Worm (Caenorhabditis elegans) whole organism, L1 larva: ENCODE data around the gene tmc-1.

Source experiments
- C16A3.4 ChIP-seq: fragments of 150-350 bp; optimal IDR thresholded peaks from 2 replicates; lab custom pipeline; 2014; ENCODE audit warnings: missing biosample characterization, missing genetic modification characterization
- C34B4.2 ChIP-seq: sonication (generic microtip); optimal IDR thresholded peaks from 2 replicates; lab custom pipeline; 2017; ENCODE audit warnings: mild to moderate bottlenecking, missing genetic modification characterization, missing compliant biosample characterization
- aha-1 ChIP-seq: fragments of 150-350 bp; optimal IDR thresholded peaks from 2 replicates; lab custom pipeline; 2014; ENCODE audit warnings: missing biosample characterization, missing genetic modification characterization
- aly-2 ChIP-seq: fragments of 150-350 bp; optimal IDR thresholded peaks from 2 replicates; lab custom pipeline; 2014; ENCODE audit warnings: missing biosample characterization, missing genetic modification characterization
- blmp-1 ChIP-seq: fragments of 150-350 bp; optimal IDR thresholded peaks from 2 replicates; lab custom pipeline; 2014; ENCODE audit warnings: missing biosample characterization, missing genetic modification characterization
- ceh-8 ChIP-seq: fragments of 200-800 bp; sonication (Bioruptor generic); optimal IDR thresholded peaks from 2 replicates; lab custom pipeline; 2018; ENCODE audit warnings: mild to moderate bottlenecking, missing genetic modification characterization, moderate library complexity, missing compliant biosample characterization
- ceh-82 ChIP-seq, 3 experiments: fragments of 150-350 bp in 1 of 3; sonication (generic microtip) in 2 of 3; optimal IDR thresholded peaks; 2 replicates each; lab custom pipeline; 2014 to 2017; ENCODE audit warnings: missing biosample characterization in 3 of 3, missing genetic modification characterization in 3 of 3
- ceh-88 ChIP-seq: fragments of 200-800 bp; sonication (Bioruptor generic); IDR thresholded peaks from 2 replicates; pipeline ENCODE4 v1.3.6; 2022; ENCODE audit warnings: missing genetic modification characterization, missing compliant biosample characterization
- ceh-90 ChIP-seq: sonication (generic microtip); optimal IDR thresholded peaks from 2 replicates; lab custom pipeline; 2016; ENCODE audit warnings: missing genetic modification characterization, missing compliant biosample characterization
- dpl-1 ChIP-seq, 3 experiments: fragments of 150-350 bp in 2 of 3; sonication (generic microtip) in 1 of 3; optimal IDR thresholded peaks; 2 replicates each; lab custom pipeline; 2014 to 2017; ENCODE audit warnings: missing biosample characterization in 3 of 3, missing genetic modification characterization in 3 of 3, missing genetic modification reagents in 3 of 3
- egl-13 ChIP-seq: sonication (generic microtip); optimal IDR thresholded peaks from 2 replicates; lab custom pipeline; 2016; ENCODE audit warnings: missing genotype, missing genetic modification reagents, missing genetic modification characterization, missing compliant biosample characterization
- elt-2 ChIP-seq: sonication (generic microtip); optimal IDR thresholded peaks from 2 replicates; lab custom pipeline; 2016; ENCODE audit warnings: missing genetic modification characterization, mild to moderate bottlenecking, inconsistent platforms, missing compliant biosample characterization, missing genetic modification reagents
- ets-5 ChIP-seq: fragments of 200-800 bp; sonication (Bioruptor generic); IDR thresholded peaks from 2 replicates; pipeline ENCODE4 v1.3.6; 2022; ENCODE audit warnings: missing genetic modification characterization, missing compliant biosample characterization
- fkh-4 ChIP-seq: sonication (generic microtip); optimal IDR thresholded peaks from 2 replicates; lab custom pipeline; 2016; ENCODE audit warnings: missing compliant biosample characterization, missing genetic modification characterization, borderline replicate concordance
- fkh-8 ChIP-seq: sonication (generic microtip); optimal IDR thresholded peaks from 2 replicates; lab custom pipeline; 2016; ENCODE audit warnings: mild to moderate bottlenecking, missing genetic modification characterization, missing compliant biosample characterization
- fos-1 ChIP-seq: fragments of 150-350 bp; optimal IDR thresholded peaks from 2 replicates; lab custom pipeline; 2014; ENCODE audit warnings: missing biosample characterization, missing genetic modification characterization
- grh-1 ChIP-seq: fragments of 200-800 bp; sonication (Bioruptor generic); IDR thresholded peaks from 2 replicates; pipeline ENCODE4 v1.3.6; 2022; ENCODE audit warnings: missing genetic modification reagents, missing genetic modification characterization, missing compliant biosample characterization
- hlh-4 ChIP-seq: sonication (generic microtip); optimal IDR thresholded peaks from 2 replicates; lab custom pipeline; 2016; ENCODE audit warnings: mild to moderate bottlenecking, missing genetic modification characterization, missing compliant biosample characterization
- irx-1 ChIP-seq: sonication (generic microtip); optimal IDR thresholded peaks from 2 replicates; lab custom pipeline; 2016; ENCODE audit warnings: missing genetic modification characterization, missing compliant biosample characterization
- isw-1 ChIP-seq: fragments of 200-800 bp; sonication (Bioruptor generic); IDR thresholded peaks from 2 replicates; pipeline ENCODE4 v1.3.6; 2022; ENCODE audit warnings: missing genetic modification characterization, missing compliant biosample characterization
- jun-1 ChIP-seq: fragments of 150-350 bp; optimal IDR thresholded peaks from 2 replicates; lab custom pipeline; 2014; ENCODE audit warnings: missing biosample characterization, missing genetic modification reagents, missing genetic modification characterization
- lin-14 ChIP-seq: fragments of 200-800 bp; sonication (Bioruptor generic); optimal IDR thresholded peaks from 2 replicates; lab custom pipeline; 2018; ENCODE audit warnings: mild to moderate bottlenecking, missing genetic modification characterization, moderate library complexity, missing compliant biosample characterization
- lin-15B ChIP-seq: fragments of 150-350 bp; sonication (generic microtip); optimal IDR thresholded peaks from 3 replicates; lab custom pipeline; 2014; ENCODE audit warnings: missing biosample characterization, missing genetic modification characterization
- lin-35 ChIP-seq, 2 experiments: fragments of 150-350 bp; optimal IDR thresholded peaks; 2 replicates each; lab custom pipeline; 2014; ENCODE audit warnings: missing biosample characterization in 2 of 2, missing genetic modification characterization in 2 of 2, missing genetic modification reagents in 2 of 2
- lin-39 ChIP-seq: fragments of 150-350 bp; optimal IDR thresholded peaks from 2 replicates; lab custom pipeline; 2014; ENCODE audit warnings: missing biosample characterization, missing genetic modification reagents, missing genetic modification characterization
- lsy-2 ChIP-seq, 2 experiments: fragments of 150-350 bp; optimal IDR thresholded peaks; 2 replicates each; lab custom pipeline; 2014; ENCODE audit warnings: missing biosample characterization in 2 of 2, missing genetic modification characterization in 2 of 2
- mab-9 ChIP-seq: fragments of 200-800 bp; sonication (Bioruptor generic); IDR thresholded peaks from 2 replicates; pipeline ENCODE4 v1.3.6; 2022; ENCODE audit warnings: missing genetic modification reagents, missing genetic modification characterization, missing compliant biosample characterization
- mdl-1 ChIP-seq, 2 experiments: fragments of 150-350 bp; optimal IDR thresholded peaks; 2 replicates each; lab custom pipeline; 2014 to 2017; ENCODE audit warnings: missing biosample characterization in 2 of 2, missing genetic modification characterization in 2 of 2, inconsistent platforms in 1 of 2
- mep-1 ChIP-seq: fragments of 150-350 bp; optimal IDR thresholded peaks from 2 replicates; lab custom pipeline; 2014; ENCODE audit warnings: missing biosample characterization, missing genetic modification characterization
- nhr-12 ChIP-seq: sonication (generic microtip); optimal IDR thresholded peaks from 2 replicates; lab custom pipeline; 2017; ENCODE audit warnings: missing biosample characterization, missing genetic modification characterization
- nhr-20 ChIP-seq: sonication (generic microtip); optimal IDR thresholded peaks from 2 replicates; lab custom pipeline; 2016; ENCODE audit warnings: mild to moderate bottlenecking, missing genetic modification characterization, missing compliant biosample characterization
- nhr-71 ChIP-seq: sonication (generic microtip); optimal IDR thresholded peaks from 2 replicates; lab custom pipeline; 2016; ENCODE audit warnings: mild to moderate bottlenecking, missing genetic modification characterization, moderate library complexity, missing compliant biosample characterization
- nhr-76 ChIP-seq: sonication (generic microtip); optimal IDR thresholded peaks from 2 replicates; lab custom pipeline; 2017; ENCODE audit warnings: missing biosample characterization, missing genetic modification characterization
- nhr-85 ChIP-seq: sonication (generic microtip); peaks from one replicate; lab custom pipeline; 2016; ENCODE audit warnings: missing genetic modification characterization, inconsistent platforms, missing compliant biosample characterization
- nhr-90 ChIP-seq: sonication (generic microtip); optimal IDR thresholded peaks from 2 replicates; lab custom pipeline; 2016; ENCODE audit warnings: mild to moderate bottlenecking, missing genetic modification characterization, missing compliant biosample characterization; ENCODE audit not compliant: poor library complexity
- rnt-1 ChIP-seq: sonication (generic microtip); optimal IDR thresholded peaks from 2 replicates; lab custom pipeline; 2016; ENCODE audit warnings: mild to moderate bottlenecking, missing genetic modification characterization, moderate library complexity, missing compliant biosample characterization
- skn-1 ChIP-seq: fragments of 150-350 bp; optimal IDR thresholded peaks from 2 replicates; lab custom pipeline; 2014; ENCODE audit warnings: missing biosample characterization, missing genetic modification characterization
- snu-23 ChIP-seq: sonication (generic microtip); optimal IDR thresholded peaks from 2 replicates; lab custom pipeline; 2016; ENCODE audit warnings: missing genetic modification characterization, missing compliant biosample characterization
- sptf-1 ChIP-seq: fragments of 150-350 bp; optimal IDR thresholded peaks from 2 replicates; lab custom pipeline; 2014; ENCODE audit warnings: missing biosample characterization, missing genetic modification characterization
- swsn-7 ChIP-seq: sonication (generic microtip); optimal IDR thresholded peaks from 2 replicates; lab custom pipeline; 2016; ENCODE audit warnings: missing genetic modification characterization, missing compliant biosample characterization
- unc-30 ChIP-seq: sonication (generic microtip); optimal IDR thresholded peaks from 2 replicates; lab custom pipeline; 2017; ENCODE audit warnings: missing biosample characterization, missing genetic modification characterization
- unc-62 ChIP-seq: fragments of 150-350 bp; optimal IDR thresholded peaks from 2 replicates; lab custom pipeline; 2014; ENCODE audit warnings: missing biosample characterization, missing genetic modification reagents, missing genetic modification characterization
- unc-98 ChIP-seq: fragments of 200-800 bp; sonication (Bioruptor generic); IDR thresholded peaks from 2 replicates; pipeline ENCODE4 v1.3.6; 2022; ENCODE audit warnings: missing genetic modification characterization, missing compliant biosample characterization
- vab-15 ChIP-seq: sonication (generic microtip); optimal IDR thresholded peaks from 2 replicates; lab custom pipeline; 2017; ENCODE audit warnings: missing genotype, mild to moderate bottlenecking, missing genetic modification characterization, missing compliant biosample characterization
- xbp-1 ChIP-seq: sonication (generic microtip); optimal IDR thresholded peaks from 2 replicates; lab custom pipeline; 2016; ENCODE audit warnings: missing genetic modification characterization, missing compliant biosample characterization
- zag-1 ChIP-seq: fragments of 150-350 bp; optimal IDR thresholded peaks from 2 replicates; lab custom pipeline; 2014; ENCODE audit warnings: missing biosample characterization, missing genetic modification characterization
- zip-4 ChIP-seq: fragments of 200-800 bp; sonication (Bioruptor generic); optimal IDR thresholded peaks from 2 replicates; lab custom pipeline; 2018; ENCODE audit warnings: mild to moderate bottlenecking, missing genetic modification characterization, moderate library complexity, missing compliant biosample characterization
- ztf-11 ChIP-seq, 2 experiments: sonication (generic microtip); optimal IDR thresholded peaks; 2 replicates each; lab custom pipeline; 2016 to 2017; ENCODE audit warnings: missing genetic modification characterization in 2 of 2, missing biosample characterization in 1 of 2, missing compliant biosample characterization in 1 of 2
- ztf-4 ChIP-seq: fragments of 150-350 bp; optimal IDR thresholded peaks from 2 replicates; lab custom pipeline; 2014; ENCODE audit warnings: missing biosample characterization, missing genetic modification characterization

Gene tmc-1

ce11 chrX:1125426-1125825 lies 36.6 kb upstream of the tmc-1 start, which contains the start of gene lmp-2:
lmp-2 (plus strand) TSS chrX:1125615.
- peak; percentile 48 for TF ChIP-seq elt-2
- TF ChIP-seq unc-30 (tag; lab: Kevin White, UChicago): no peak

DNA sequence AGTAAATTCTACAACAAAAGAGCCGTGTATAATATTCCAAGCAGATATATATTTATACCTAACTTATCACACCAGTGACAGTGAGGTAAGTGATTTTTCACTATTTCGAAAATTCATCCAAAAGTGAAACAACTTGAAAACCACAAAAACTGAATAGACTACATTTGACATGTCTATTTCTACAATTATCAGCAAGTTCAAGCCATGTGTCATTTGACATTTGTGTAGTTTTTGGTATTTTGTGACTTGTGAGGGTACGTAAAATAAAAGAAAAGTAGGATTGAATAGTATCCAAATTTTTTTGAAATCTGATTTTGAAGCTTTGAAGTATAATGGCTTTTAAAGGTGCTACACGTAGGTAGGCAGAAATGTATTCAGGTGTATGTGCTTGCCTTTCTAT lies 35.8 kb upstream of the tmc-1 start:
- TF ChIP-seq swsn-7 (tag; lab: Kevin White, UChicago) (no peak), nhr-85 (tag; lab: Kevin White, UChicago) (peak; percentile 6)

- TF ChIP-seq skn-1 (tag; lab: Kevin White, UChicago) (peak; percentile 87), lin-14 (peak; percentile 88), fos-1 (peak; percentile 13), sptf-1 (tag; lab: Kevin White, UChicago) (no peak), elt-2 (no peak), ceh-90 (tag; lab: Kevin White, UChicago) (no peak), aly-2 (tag; lab: Kevin White, UChicago) (no peak), lsy-2 (tag; optimal IDR thresholded peaks at IDR 0.05; lab: Kevin White, UChicago) (peak; percentile 10 to 49), vab-15 (tag; lab: Kevin White, UChicago) (peak; percentile 54), lin-39 (tag; lab: Kevin White, UChicago) (no peak), unc-62 (GFP tag; lab: Kevin White, UChicago) (no peak), ceh-88 (GFP tag; lab: Robert Waterston, UW) (no peak), rnt-1 (peak; percentile 47), nhr-12 (no peak), nhr-71 (tag; lab: Kevin White, UChicago) (peak; percentile 57), zip-4 (no peak), xbp-1 (tag; lab: Kevin White, UChicago) (peak; percentile 27), unc-98 (no peak), C34B4.2 (tag; lab: Kevin White, UChicago) (no peak), jun-1 (peak; percentile 57), mep-1 (peak; percentile 35), nhr-85 (tag; lab: Kevin White, UChicago) (peak; percentile 75), mab-9 (GFP tag; lab: Robert Waterston, UW) (no peak), mdl-1 (tag; optimal IDR thresholded peaks at IDR 0.05; lab: Kevin White, UChicago) (peak in 1 of 2 experiments; percentile 73), lin-15B (peak; percentile 37), isw-1 (GFP tag; lab: Robert Waterston, UW) (no peak), unc-30 (tag; lab: Kevin White, UChicago) (no peak), ets-5 (GFP tag; lab: Robert Waterston, UW) (no peak), snu-23 (GFP tag; lab: Kevin White, UChicago) (peak; percentile 74), fkh-8 (tag; lab: Kevin White, UChicago) (no peak), fkh-4 (tag; lab: Kevin White, UChicago) (no peak), blmp-1 (tag; lab: Kevin White, UChicago) (peak; percentile 38), nhr-20 (tag; lab: Kevin White, UChicago) (peak; percentile 54), ceh-8 (GFP tag; lab: Kevin White, UChicago) (no peak), ztf-4 (tag; lab: Kevin White, UChicago) (no peak), grh-1 (GFP tag; lab: Robert Waterston, UW) (peak; percentile 84), nhr-76 (tag; lab: Kevin White, UChicago) (no peak), nhr-90 (tag; lab: Kevin White, UChicago) (peak; percentile 52), ztf-11 (tag; optimal IDR thresholded peaks at IDR 0.05; lab: Kevin White, UChicago) (no peak), aha-1 (tag; lab: Kevin White, UChicago) (no peak), C16A3.4 (peak; percentile 46), zag-1 (tag; lab: Kevin White, UChicago) (no peak), ceh-82 (tag; optimal IDR thresholded peaks at IDR 0.05; lab: Kevin White, UChicago) (peak in 2 of 3 experiments; percentile 6 to 56), egl-13 (no peak), hlh-4 (tag; lab: Kevin White, UChicago) (no peak), dpl-1 (GFP tag; optimal IDR thresholded peaks at IDR 0.05; lab: Kevin White, UChicago) (peak in 2 of 3 experiments; percentile 29 to 34), irx-1 (peak; percentile 24), lin-35 (GFP tag; optimal IDR thresholded peaks at IDR 0.05; lab: Kevin White, UChicago) (peak; percentile 37 to 73)
Observed at ce11 chrX:1128503-1129036, 33.4 kb upstream of the tmc-1 start, which contains the start of gene snx-1. snx-1 (plus strand) TSS chrX:1128986.
